Worm (Caenorhabditis elegans) whole organism, L2 larva: ENCODE measurements around the gene nasp-1.

Source experiments
- F13H6.1 ChIP-seq: sonication (generic microtip); optimal IDR thresholded peaks from 2 replicates; lab custom pipeline; 2016; ENCODE audit warnings: missing genetic modification characterization, missing compliant biosample characterization
- R02D3.7 ChIP-seq: fragments of 150-350 bp; optimal IDR thresholded peaks from 2 replicates; lab custom pipeline; 2014; ENCODE audit warnings: missing biosample characterization, missing genetic modification characterization
- Y55F3AM.14 ChIP-seq: fragments of 200-800 bp; sonication (Bioruptor generic); optimal IDR thresholded peaks from 2 replicates; lab custom pipeline; 2018; ENCODE audit warnings: mild to moderate bottlenecking, missing genetic modification characterization, missing compliant biosample characterization
- ZK546.5 ChIP-seq: sonication (generic microtip); optimal IDR thresholded peaks from 2 replicates; lab custom pipeline; 2017; ENCODE audit warnings: missing biosample characterization, missing genetic modification characterization
- aly-2 ChIP-seq: fragments of 150-350 bp; optimal IDR thresholded peaks from 2 replicates; lab custom pipeline; 2014; ENCODE audit warnings: missing biosample characterization, missing genetic modification characterization
- blmp-1 ChIP-seq: sonication (generic microtip); optimal IDR thresholded peaks from 2 replicates; lab custom pipeline; 2017; ENCODE audit warnings: missing genetic modification characterization, mild to moderate bottlenecking, missing compliant biosample characterization, antibody characterized with exemption, moderate library complexity; ENCODE audit not compliant: insufficient read depth
- ceh-16 ChIP-seq: fragments of 150-350 bp; optimal IDR thresholded peaks from 2 replicates; lab custom pipeline; 2014; ENCODE audit warnings: missing biosample characterization, missing genetic modification characterization
- ceh-82 ChIP-seq: fragments of 150-350 bp; optimal IDR thresholded peaks from 2 replicates; lab custom pipeline; 2014; ENCODE audit warnings: missing biosample characterization, missing genetic modification characterization
- dmd-4 ChIP-seq: sonication (generic microtip); optimal IDR thresholded peaks from 2 replicates; lab custom pipeline; 2017; ENCODE audit warnings: missing biosample characterization, missing genetic modification characterization
- egl-27 ChIP-seq: sonication (generic microtip); optimal IDR thresholded peaks from 3 replicates; lab custom pipeline; 2017; ENCODE audit warnings: missing biosample characterization, missing genetic modification reagents, missing genetic modification characterization
- elt-1 ChIP-seq: fragments of 150-350 bp; optimal IDR thresholded peaks from 2 replicates; lab custom pipeline; 2014; ENCODE audit warnings: missing biosample characterization, missing genetic modification characterization
- lin-11 ChIP-seq: fragments of 150-350 bp; sonication (generic microtip); optimal IDR thresholded peaks from 2 replicates; lab custom pipeline; 2014; ENCODE audit warnings: missing biosample characterization, missing genetic modification characterization, inconsistent platforms, mixed read lengths
- lin-39 ChIP-seq: fragments of 150-350 bp; optimal IDR thresholded peaks from 2 replicates; lab custom pipeline; 2014; ENCODE audit warnings: missing biosample characterization, missing genetic modification reagents, missing genetic modification characterization
- lsy-2 ChIP-seq, 2 experiments: fragments of 150-350 bp in 1 of 2; sonication (generic microtip) in 1 of 2; optimal IDR thresholded peaks; 2 replicates each; lab custom pipeline; 2014 to 2017; ENCODE audit warnings: missing biosample characterization in 2 of 2, missing genetic modification characterization in 2 of 2
- nhr-10 ChIP-seq: sonication (generic microtip); optimal IDR thresholded peaks from 2 replicates; lab custom pipeline; 2017; ENCODE audit warnings: missing biosample characterization, missing genetic modification characterization
- nhr-11 ChIP-seq: fragments of 150-350 bp; optimal IDR thresholded peaks from 2 replicates; lab custom pipeline; 2014; ENCODE audit warnings: missing biosample characterization, missing genetic modification characterization
- nhr-12 ChIP-seq: fragments of 150-350 bp; optimal IDR thresholded peaks from 2 replicates; lab custom pipeline; 2014; ENCODE audit warnings: missing biosample characterization, missing genetic modification characterization
- nhr-129 ChIP-seq: fragments of 150-350 bp; optimal IDR thresholded peaks from 2 replicates; lab custom pipeline; 2014; ENCODE audit warnings: missing biosample characterization, missing genetic modification characterization
- nhr-23 ChIP-seq: fragments of 150-350 bp; optimal IDR thresholded peaks from 2 replicates; lab custom pipeline; 2014; ENCODE audit warnings: missing biosample characterization, missing genetic modification reagents, missing genetic modification characterization
- nhr-237 ChIP-seq: fragments of 150-350 bp; optimal IDR thresholded peaks from 2 replicates; lab custom pipeline; 2014; ENCODE audit warnings: missing biosample characterization, missing genetic modification characterization
- nhr-6 ChIP-seq: fragments of 150-350 bp; optimal IDR thresholded peaks from 2 replicates; lab custom pipeline; 2014; ENCODE audit warnings: missing biosample characterization, missing genetic modification characterization
- nhr-77 ChIP-seq: fragments of 150-350 bp; optimal IDR thresholded peaks from 2 replicates; lab custom pipeline; 2014; ENCODE audit warnings: missing biosample characterization, missing genetic modification characterization
- peb-1 ChIP-seq: fragments of 150-350 bp; optimal IDR thresholded peaks from 2 replicates; lab custom pipeline; 2014; ENCODE audit warnings: missing biosample characterization, missing genetic modification characterization
- skn-1 ChIP-seq: sonication (generic microtip); optimal IDR thresholded peaks from 2 replicates; lab custom pipeline; 2017; ENCODE audit warnings: missing biosample characterization, missing genetic modification characterization
- sma-3 ChIP-seq: sonication (generic microtip); optimal IDR thresholded peaks from 2 replicates; lab custom pipeline; 2016; ENCODE audit warnings: missing genetic modification reagents, missing genetic modification characterization, missing compliant biosample characterization
- snpc-4 ChIP-seq: fragments of 150-350 bp; optimal IDR thresholded peaks from 2 replicates; lab custom pipeline; 2014; ENCODE audit warnings: missing biosample characterization, missing genetic modification characterization
- unc-39 ChIP-seq: fragments of 150-350 bp; optimal IDR thresholded peaks from 2 replicates; lab custom pipeline; 2014; ENCODE audit warnings: missing biosample characterization, missing genetic modification characterization
- unc-55 ChIP-seq: fragments of 150-350 bp; sonication (generic microtip); optimal IDR thresholded peaks from 3 replicates; lab custom pipeline; 2014; ENCODE audit warnings: missing biosample characterization, missing genetic modification reagents, missing genetic modification characterization
- zag-1 ChIP-seq: fragments of 150-350 bp; optimal IDR thresholded peaks from 2 replicates; lab custom pipeline; 2014; ENCODE audit warnings: missing biosample characterization, missing genetic modification characterization
- ztf-11 ChIP-seq: sonication (generic microtip); optimal IDR thresholded peaks from 2 replicates; lab custom pipeline; 2017; ENCODE audit warnings: missing biosample characterization, missing genetic modification characterization
- ztf-4 ChIP-seq: fragments of 150-350 bp; optimal IDR thresholded peaks from 2 replicates; lab custom pipeline; 2014; ENCODE audit warnings: missing biosample characterization, missing genetic modification characterization

nasp-1 gene

ce11 chrII:11105981-11106711, at the start of gene nasp-1:
Gene nasp-1, plus strand, starts transcription at chrII:11106612.
- TF ChIP-seq lsy-2 (tag; optimal IDR thresholded peaks at IDR 0.05; lab: Kevin White, UChicago) (peak in 1 of 2 experiments; percentile 73), sma-3 (GFP tag; lab: Kevin White, UChicago) (no peak)

- TF ChIP-seq elt-1 (tag; lab: Kevin White, UChicago) (no peak), sma-3 (GFP tag; lab: Kevin White, UChicago) (peak; percentile 7)
- TF ChIP-seq, all 48 proteins: peak for 1
Observed at ce11 chrII:11057256-11057655, 49.2 kb upstream of the nasp-1 start.

ce11 chrII:11064191-11064695, 42.2 kb upstream of the nasp-1 start:
- TF ChIP-seq nhr-129 (tag; lab: Kevin White, UChicago) (no peak), R02D3.7 (tag; lab: Kevin White, UChicago) (no peak), unc-39 (tag; lab: Kevin White, UChicago) (no peak), dmd-4 (tag; lab: Kevin White, UChicago) (no peak), nhr-10 (no peak), ztf-4 (tag; lab: Kevin White, UChicago) (no peak), nhr-77 (tag; lab: Kevin White, UChicago) (no peak), lin-11 (tag; lab: Kevin White, UChicago) (no peak), sma-3 (GFP tag; lab: Kevin White, UChicago) (no peak), nhr-11 (tag; lab: Kevin White, UChicago) (no peak), peb-1 (tag; lab: Kevin White, UChicago) (no peak), egl-27 (tag; lab: Kevin White, UChicago) (no peak), ceh-82 (tag; lab: Kevin White, UChicago) (no peak), aly-2 (tag; lab: Kevin White, UChicago) (no peak), Y55F3AM.14 (GFP tag; lab: Kevin White, UChicago) (no peak)
- TF ChIP-seq, all 48 proteins: peak for 0

- no peak for TF ChIP-seq skn-1 (tag; lab: Kevin White, UChicago)
Observed at ce11 chrII:11072565-11072964, 33.8 kb upstream of the nasp-1 start.

- TF ChIP-seq ceh-16 (tag; lab: Kevin White, UChicago), result peak; percentile 81
- peak; percentile 79 for TF ChIP-seq elt-1 (tag; lab: Kevin White, UChicago)
- TF ChIP-seq F13H6.1 (tag; lab: Kevin White, UChicago), result no peak
- peak; percentile 81 for TF ChIP-seq nhr-23 (tag; lab: Kevin White, UChicago)
- TF ChIP-seq blmp-1, result peak; percentile 8
- no peak for TF ChIP-seq unc-55 (GFP tag; lab: Kevin White, UChicago)
- TF ChIP-seq zag-1, result no peak
- TF ChIP-seq, all 48 proteins: peak for 4
Observed at ce11 chrII:11076550-11076949, 29.9 kb upstream of the nasp-1 start.

ce11 chrII:11086770-11087169, 19.6 kb upstream of the nasp-1 start:
- TF ChIP-seq ZK546.5 (tag; lab: Kevin White, UChicago), result no peak
- TF ChIP-seq ceh-16 (tag; lab: Kevin White, UChicago), result no peak
- no peak for TF ChIP-seq nhr-12 (tag; lab: Kevin White, UChicago)
- TF ChIP-seq unc-55 (GFP tag; lab: Kevin White, UChicago), result no peak
- TF ChIP-seq lin-39 (tag; lab: Kevin White, UChicago), result no peak
- no peak for TF ChIP-seq ceh-82 (tag; lab: Kevin White, UChicago)
- TF ChIP-seq dmd-4 (tag; lab: Kevin White, UChicago), result no peak
- no peak for TF ChIP-seq sma-3 (GFP tag; lab: Kevin White, UChicago)
- TF ChIP-seq Y55F3AM.14 (GFP tag; lab: Kevin White, UChicago), result no peak
- TF ChIP-seq nhr-6 (tag; lab: Kevin White, UChicago), result no peak
- TF ChIP-seq ztf-4 (tag; lab: Kevin White, UChicago), result no peak
- TF ChIP-seq lin-11 (tag; lab: Kevin White, UChicago), result no peak
- no peak for TF ChIP-seq snpc-4 (tag; lab: Kevin White, UChicago)
- TF ChIP-seq ztf-11 (tag; lab: Kevin White, UChicago), result no peak
- TF ChIP-seq nhr-77 (tag; lab: Kevin White, UChicago), result no peak
- no peak for TF ChIP-seq nhr-237
